Worm (Caenorhabditis elegans) whole organism, L1 larva: ENCODE data around the gene C31H2.4.

Experiments
- F16B12.6 ChIP-seq: fragments of 150-350 bp; optimal IDR thresholded peaks from 2 replicates; lab custom pipeline; 2014; ENCODE audit warnings: missing biosample characterization, missing genetic modification characterization
- efl-1 ChIP-seq, 4 experiments: fragments of 150-350 bp; optimal IDR thresholded peaks in 3 of 4; peaks in 1 of 4; 1 replicate in 1 of 4; 2 replicates in 3 of 4; lab custom pipeline; 2014; ENCODE audit warnings: missing biosample characterization in 2 of 4, missing genetic modification characterization in 2 of 4, missing genetic modification reagents in 2 of 4
- egl-27 ChIP-seq, 2 experiments: fragments of 150-350 bp in 1 of 2; sonication (generic microtip); optimal IDR thresholded peaks; 3 replicates each; lab custom pipeline; 2017 to 2018; ENCODE audit warnings: missing biosample characterization in 2 of 2, missing genetic modification characterization in 2 of 2, missing genetic modification reagents in 2 of 2
- elt-2 ChIP-seq: sonication (generic microtip); optimal IDR thresholded peaks from 2 replicates; lab custom pipeline; 2016; ENCODE audit warnings: missing genetic modification characterization, mild to moderate bottlenecking, inconsistent platforms, missing compliant biosample characterization, missing genetic modification reagents
- fkh-10 ChIP-seq: sonication (generic microtip); optimal IDR thresholded peaks from 2 replicates; lab custom pipeline; 2017; ENCODE audit warnings: missing biosample characterization, missing genetic modification reagents, missing genetic modification characterization
- irx-1 ChIP-seq: sonication (generic microtip); optimal IDR thresholded peaks from 2 replicates; lab custom pipeline; 2016; ENCODE audit warnings: missing genetic modification characterization, missing compliant biosample characterization
- lin-39 ChIP-seq: fragments of 150-350 bp; optimal IDR thresholded peaks from 2 replicates; lab custom pipeline; 2014; ENCODE audit warnings: missing biosample characterization, missing genetic modification reagents, missing genetic modification characterization
- mdl-1 ChIP-seq, 2 experiments: fragments of 150-350 bp; optimal IDR thresholded peaks; 2 replicates each; lab custom pipeline; 2014 to 2017; ENCODE audit warnings: missing biosample characterization in 2 of 2, missing genetic modification characterization in 2 of 2, inconsistent platforms in 1 of 2
- mep-1 ChIP-seq: fragments of 150-350 bp; optimal IDR thresholded peaks from 2 replicates; lab custom pipeline; 2014; ENCODE audit warnings: missing biosample characterization, missing genetic modification characterization
- nhr-237 ChIP-seq: fragments of 150-350 bp; optimal IDR thresholded peaks from 2 replicates; lab custom pipeline; 2014; ENCODE audit warnings: missing biosample characterization, missing genetic modification characterization
- nhr-28 ChIP-seq: fragments of 150-350 bp; optimal IDR thresholded peaks from 2 replicates; lab custom pipeline; 2014; ENCODE audit warnings: missing biosample characterization, missing genetic modification characterization
- nhr-77 ChIP-seq: fragments of 150-350 bp; optimal IDR thresholded peaks from 2 replicates; lab custom pipeline; 2014; ENCODE audit warnings: missing biosample characterization, missing genetic modification characterization
- sptf-1 ChIP-seq: fragments of 150-350 bp; optimal IDR thresholded peaks from 2 replicates; lab custom pipeline; 2014; ENCODE audit warnings: missing biosample characterization, missing genetic modification characterization
- unc-130 ChIP-seq: fragments of 150-350 bp; optimal IDR thresholded peaks from 2 replicates; lab custom pipeline; 2017; ENCODE audit warnings: missing biosample characterization, missing genetic modification characterization, inconsistent platforms

DNA sequence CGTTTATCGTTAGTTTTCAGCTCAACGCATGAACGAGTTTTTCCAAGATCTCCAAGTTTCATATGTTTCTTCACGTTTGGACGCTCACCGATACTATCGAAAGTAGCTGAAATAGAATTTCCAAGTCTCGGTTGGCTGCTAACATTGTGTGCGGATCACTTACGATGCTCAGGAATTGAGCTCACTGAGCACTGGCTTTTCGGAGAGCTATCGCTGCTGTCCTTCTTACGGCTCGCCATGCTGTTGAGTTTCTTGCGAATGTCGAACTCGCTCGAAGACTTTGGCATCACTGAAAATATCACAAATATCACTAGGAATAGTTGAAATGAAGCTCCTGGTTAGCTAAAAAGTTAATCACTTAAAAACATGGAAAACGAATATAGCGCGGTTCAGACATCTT is 7.6 kb downstream of the C31H2.4 start:
- TF ChIP-seq irx-1 (tag; lab: Kevin White, UChicago) (no peak), unc-130 (tag; lab: Kevin White, UChicago) (no peak), lin-39 (tag; lab: Kevin White, UChicago) (no peak), elt-2 (tag; lab: Kevin White, UChicago) (no peak), nhr-77 (tag; lab: Kevin White, UChicago) (no peak), egl-27 (tag; optimal IDR thresholded peaks at IDR 0.05; lab: Kevin White, UChicago) (no peak), nhr-28 (tag; lab: Kevin White, UChicago) (no peak), F16B12.6 (tag; lab: Kevin White, UChicago) (no peak), mdl-1 (tag; optimal IDR thresholded peaks at IDR 0.05; lab: Kevin White, UChicago) (no peak), mep-1 (tag; lab: Kevin White, UChicago) (no peak), sptf-1 (tag; lab: Kevin White, UChicago) (no peak), nhr-237 (tag; lab: Kevin White, UChicago) (no peak), efl-1 (optimal IDR thresholded peaks at IDR 0.05; lab: Kevin White, UChicago) (no peak), efl-1 (GFP tag; optimal IDR thresholded peaks at IDR 0.05 in 1 of 2; lab: Kevin White, UChicago) (no peak), fkh-10 (GFP tag; lab: Kevin White, UChicago) (no peak)
